1 fruit fly cellular context compared by ENCODE assay signal in genomic region chr3L:1515820-1516540, dm6.
A peak's percentile ranks its signal among the peaks of the same experiment; 100 is the strongest.
TF ChIP-seq lines count a peak whose summit lies in the region.

No protein-coding gene starts in this region.

TF ChIP-seq in whole organism, embryonic, 481 proteins besides CTCF, POLR2A, EP300 and RAD21 (continued from another document and continues in another):
- TF ChIP-seq inv (GFP tag; IDR thresholded peaks at IDR 0.05; lab: Robert Waterston, UW; ENCODE audit: partially characterized antibody) (no peak), pfk (GFP tag; optimal IDR thresholded peaks at IDR 0.05; lab: Kevin White, UChicago) (no peak), hth (optimal IDR thresholded peaks at IDR 0.05; lab: Kevin White, UChicago) (no peak), CG11247 (GFP tag; IDR thresholded peaks at IDR 0.05; lab: Robert Waterston, UW) (no peak; the same call in 1 of the 2 replicates), ERR (GFP tag; optimal IDR thresholded peaks at IDR 0.05; lab: Kevin White, UChicago) (no peak), seq (GFP tag; IDR thresholded peaks at IDR 0.05; lab: Robert Waterston, UW) (0 out of 2 replicates have a peak, but pooled peaks have one; percentile 45), Blimp-1 (GFP tag; optimal IDR thresholded peaks at IDR 0.05; lab: Kevin White, UChicago) (peak; percentile 78), CG30020 (tag; optimal IDR thresholded peaks at IDR 0.05; lab: Kevin White, UChicago) (peak; percentile 57), z (GFP tag; IDR thresholded peaks at IDR 0.05; lab: Robert Waterston, UW) (no peak), pb (GFP tag; optimal IDR thresholded peaks at IDR 0.05; lab: Kevin White, UChicago) (peak; percentile 19), lbe (GFP tag; optimal IDR thresholded peaks at IDR 0.05; lab: Kevin White, UChicago) (no peak), Lhr (GFP tag; optimal IDR thresholded peaks at IDR 0.05; lab: Kevin White, UChicago) (peak; percentile 58), CG12219 (GFP tag; optimal IDR thresholded peaks at IDR 0.05; lab: Kevin White, UChicago) (peak; percentile 68), br (optimal IDR thresholded peaks at IDR 0.05; lab: Kevin White, UChicago) (no peak), vfl (GFP tag; optimal IDR thresholded peaks at IDR 0.05; lab: Kevin White, UChicago) (no peak), jing (GFP tag; optimal IDR thresholded peaks at IDR 0.05; lab: Kevin White, UChicago) (peak; percentile 51), CG1832 (GFP tag; optimal IDR thresholded peaks at IDR 0.05; lab: Kevin White, UChicago) (no peak), CG14710 (tag; optimal IDR thresholded peaks at IDR 0.05; lab: Kevin White, UChicago) (peak; percentile 67), Rfx (GFP tag; IDR thresholded peaks at IDR 0.05; lab: Robert Waterston, UW) (peak; percentile 46), eyg (GFP tag; optimal IDR thresholded peaks at IDR 0.05; lab: Kevin White, UChicago) (peak; percentile 7), CG16813 (GFP tag; IDR thresholded peaks at IDR 0.05; lab: Robert Waterston, UW; ENCODE audit: partially characterized antibody) (no peak), CG6813 (GFP tag; optimal IDR thresholded peaks at IDR 0.05; lab: Kevin White, UChicago) (peak; percentile 69), CG8388 (GFP tag; optimal IDR thresholded peaks at IDR 0.05; lab: Kevin White, UChicago) (peak; percentile 79), gce (GFP tag; IDR thresholded peaks at IDR 0.05; lab: Robert Waterston, UW) (no peak), CG3065 (GFP tag; optimal IDR thresholded peaks at IDR 0.05; lab: Kevin White, UChicago) (no peak), Ravus (GFP tag; IDR thresholded peaks at IDR 0.05; lab: Robert Waterston, UW) (no peak), CG14965 (GFP tag; optimal IDR thresholded peaks at IDR 0.05; lab: Kevin White, UChicago; ENCODE audit: borderline replicate concordance) (no peak), Dek (tag; optimal IDR thresholded peaks at IDR 0.05; lab: Kevin White, UChicago) (peak; percentile 47), Hand (GFP tag; optimal IDR thresholded peaks at IDR 0.05; lab: Kevin White, UChicago) (no peak), CG9609 (GFP tag; optimal IDR thresholded peaks at IDR 0.05; lab: Kevin White, UChicago) (peak; percentile 48), ci (GFP tag; IDR thresholded peaks at IDR 0.05; lab: Robert Waterston, UW) (peak; percentile 78; the same call in 2 of the 3 replicates), fd3F (GFP tag; optimal IDR thresholded peaks at IDR 0.05; lab: Kevin White, UChicago) (peak; percentile 17), CG12155 (GFP tag; optimal IDR thresholded peaks at IDR 0.05; lab: Kevin White, UChicago) (peak; percentile 64), kah (GFP tag; optimal IDR thresholded peaks at IDR 0.05; lab: Kevin White, UChicago) (no peak), PHDP (tag; optimal IDR thresholded peaks at IDR 0.05; lab: Kevin White, UChicago) (peak; percentile 70), gem (tag; optimal IDR thresholded peaks at IDR 0.05; lab: Kevin White, UChicago) (peak; percentile 82), Fer3 (tag; optimal IDR thresholded peaks at IDR 0.05; lab: Kevin White, UChicago) (no peak), CG7987 (GFP tag; optimal IDR thresholded peaks at IDR 0.05; lab: Kevin White, UChicago) (no peak), sna (GFP tag; IDR thresholded peaks at IDR 0.05; lab: Robert Waterston, UW; ENCODE audit: partially characterized antibody) (no peak), CG31441 (GFP tag; IDR thresholded peaks at IDR 0.05; lab: Robert Waterston, UW) (peak; percentile 82), Lim3 (GFP tag; IDR thresholded peaks at IDR 0.05; lab: Robert Waterston, UW) (no peak), CG11398 (GFP tag; optimal IDR thresholded peaks at IDR 0.05; lab: Kevin White, UChicago) (peak; percentile 76), CG3847 (GFP tag; IDR thresholded peaks at IDR 0.05; lab: Robert Waterston, UW) (peak; percentile 11; the same call in 1 of the 2 replicates), CG6689 (GFP tag; IDR thresholded peaks at IDR 0.05; lab: Robert Waterston, UW) (peak; percentile 59), Dfd (GFP tag; optimal IDR thresholded peaks at IDR 0.05; lab: Kevin White, UChicago) (no peak), D19A (tag; optimal IDR thresholded peaks at IDR 0.05; lab: Kevin White, UChicago) (peak; percentile 67), MTF-1 (GFP tag; optimal IDR thresholded peaks at IDR 0.05; lab: Kevin White, UChicago; ENCODE audit: borderline replicate concordance) (no peak), CG7928 (GFP tag; optimal IDR thresholded peaks at IDR 0.05; lab: Kevin White, UChicago) (no peak), dati (GFP tag; IDR thresholded peaks at IDR 0.05; lab: Robert Waterston, UW) (no peak), pho (GFP tag; optimal IDR thresholded peaks at IDR 0.05; lab: Kevin White, UChicago) (peak; percentile 40), scrt (GFP tag; optimal IDR thresholded peaks at IDR 0.05; lab: Kevin White, UChicago) (peak; percentile 3), fd96Cb (tag; optimal IDR thresholded peaks at IDR 0.05; lab: Kevin White, UChicago) (peak; percentile 75), Bgb (GFP tag; IDR thresholded peaks at IDR 0.05; lab: Robert Waterston, UW; ENCODE audit: partially characterized antibody) (no peak), CG2129 (GFP tag; IDR thresholded peaks at IDR 0.05; lab: Robert Waterston, UW; ENCODE audit: partially characterized antibody) (no peak), Optix (GFP tag; IDR thresholded peaks at IDR 0.05; lab: Robert Waterston, UW) (peak; percentile 48; the same call in 1 of the 3 replicates), Atf6 (GFP tag; IDR thresholded peaks at IDR 0.05; lab: Robert Waterston, UW) (0 out of 2 replicates have a peak, but pooled peaks have one; percentile 24), psq (GFP tag; optimal IDR thresholded peaks at IDR 0.05; lab: Kevin White, UChicago) (peak; percentile 24), CG13775 (GFP tag; optimal IDR thresholded peaks at IDR 0.05; lab: Kevin White, UChicago) (peak; percentile 56), D19B (GFP tag; optimal IDR thresholded peaks at IDR 0.05; lab: Kevin White, UChicago) (no peak), trh (GFP tag; optimal IDR thresholded peaks at IDR 0.05; lab: Kevin White, UChicago) (peak; percentile 54), ems (GFP tag; optimal IDR thresholded peaks at IDR 0.05; lab: Kevin White, UChicago) (no peak), ftz-f1 (GFP tag; optimal IDR thresholded peaks at IDR 0.05; lab: Kevin White, UChicago) (no peak), CG10147 (GFP tag; optimal IDR thresholded peaks at IDR 0.05; lab: Kevin White, UChicago) (no peak), zf30C (GFP tag; optimal IDR thresholded peaks at IDR 0.05; lab: Kevin White, UChicago) (no peak), CG4854 (GFP tag; optimal IDR thresholded peaks at IDR 0.05; lab: Kevin White, UChicago) (peak; percentile 22), Nf-YC (tag; optimal IDR thresholded peaks at IDR 0.05; lab: Kevin White, UChicago) (peak; percentile 58), CG30403 (GFP tag; optimal IDR thresholded peaks at IDR 0.05; lab: Kevin White, UChicago) (peak; percentile 85), Antp (GFP tag; optimal IDR thresholded peaks at IDR 0.05; lab: Kevin White, UChicago) (peak; percentile 68), D (optimal IDR thresholded peaks at IDR 0.05; lab: Kevin White, UChicago) (no peak), D (GFP tag; optimal IDR thresholded peaks at IDR 0.05; lab: Kevin White, UChicago) (peak; percentile 80), CG1602 (GFP tag; optimal IDR thresholded peaks at IDR 0.05; lab: Kevin White, UChicago) (peak; percentile 53), stwl (tag; optimal IDR thresholded peaks at IDR 0.05; lab: Kevin White, UChicago) (no peak), lmd (GFP tag; IDR thresholded peaks at IDR 0.05; lab: Robert Waterston, UW) (peak; percentile 59), pum (GFP tag; optimal IDR thresholded peaks at IDR 0.05; lab: Kevin White, UChicago) (peak; percentile 72), Abd-B (GFP tag; optimal IDR thresholded peaks at IDR 0.05; lab: Kevin White, UChicago) (peak; percentile 73), Hr3 (GFP tag; optimal IDR thresholded peaks at IDR 0.05; lab: Kevin White, UChicago) (peak; percentile 65), CoRest (tag; optimal IDR thresholded peaks at IDR 0.05; lab: Kevin White, UChicago) (peak; percentile 80), Scr (GFP tag; IDR thresholded peaks at IDR 0.05; lab: Robert Waterston, UW; ENCODE audit: partially characterized antibody) (no peak), Ets97D (GFP tag; optimal IDR thresholded peaks at IDR 0.05; lab: Kevin White, UChicago) (peak; percentile 5), Tbp (GFP tag; optimal IDR thresholded peaks at IDR 0.05; lab: Kevin White, UChicago) (no peak), CG7963 (GFP tag; IDR thresholded peaks at IDR 0.05; lab: Robert Waterston, UW; ENCODE audit: partially characterized antibody) (no peak), Sox100B (GFP tag; optimal IDR thresholded peaks at IDR 0.05; lab: Kevin White, UChicago) (peak; percentile 83), cwo (GFP tag; optimal IDR thresholded peaks at IDR 0.05; lab: Kevin White, UChicago) (no peak), Hr51 (GFP tag; optimal IDR thresholded peaks at IDR 0.05; lab: Kevin White, UChicago) (peak in 1 of 2 experiments; percentile 78), stc (GFP tag; IDR thresholded peaks at IDR 0.05; lab: Robert Waterston, UW) (peak; percentile 68; the same call in 1 of the 2 replicates), CG9727 (GFP tag; optimal IDR thresholded peaks at IDR 0.05; lab: Kevin White, UChicago) (peak; percentile 61), chinmo (GFP tag; IDR thresholded peaks at IDR 0.05; lab: Robert Waterston, UW; ENCODE audit: partially characterized antibody) (no peak), CG17829 (tag; optimal IDR thresholded peaks at IDR 0.05; lab: Kevin White, UChicago) (peak; percentile 84), Hmx (GFP tag; optimal IDR thresholded peaks at IDR 0.05; lab: Kevin White, UChicago) (peak; percentile 38), CG14441 (GFP tag; IDR thresholded peaks at IDR 0.05; lab: Robert Waterston, UW) (no peak; the same call in 1 of the 2 replicates), Vsx1 (GFP tag; optimal IDR thresholded peaks at IDR 0.05; lab: Kevin White, UChicago) (peak; percentile 1), CG18599 (GFP tag; optimal IDR thresholded peaks at IDR 0.05; lab: Kevin White, UChicago) (peak; percentile 70), CG33557 (GFP tag; optimal IDR thresholded peaks at IDR 0.05; lab: Kevin White, UChicago) (peak; percentile 79), usp (GFP tag; optimal IDR thresholded peaks at IDR 0.05; lab: Kevin White, UChicago) (no peak), tll (GFP tag; optimal IDR thresholded peaks at IDR 0.05; lab: Kevin White, UChicago) (no peak), mld (GFP tag; IDR thresholded peaks at IDR 0.05; lab: Robert Waterston, UW; ENCODE audit: partially characterized antibody) (no peak), CG6254 (GFP tag; optimal IDR thresholded peaks at IDR 0.05; lab: Kevin White, UChicago) (peak; percentile 70), NK7.1 (GFP tag; optimal IDR thresholded peaks at IDR 0.05; lab: Kevin White, UChicago) (no peak), dpn (GFP tag; optimal IDR thresholded peaks at IDR 0.05; lab: Kevin White, UChicago) (peak; percentile 60 to 77), zen (tag; optimal IDR thresholded peaks at IDR 0.05; lab: Kevin White, UChicago) (peak; percentile 16), crp (GFP tag; optimal IDR thresholded peaks at IDR 0.05; lab: Kevin White, UChicago) (no peak), ab (GFP tag; optimal IDR thresholded peaks at IDR 0.05; lab: Kevin White, UChicago) (no peak), Nf-YA (GFP tag; IDR thresholded peaks at IDR 0.05; lab: Robert Waterston, UW) (no peak), pnt (GFP tag; optimal IDR thresholded peaks at IDR 0.05; lab: Kevin White, UChicago) (peak; percentile 56), odd (GFP tag; optimal IDR thresholded peaks at IDR 0.05; lab: Kevin White, UChicago) (peak; percentile 62), CG2202 (tag; optimal IDR thresholded peaks at IDR 0.05; lab: Kevin White, UChicago) (peak; percentile 52), dan (GFP tag; IDR thresholded peaks at IDR 0.05; lab: Robert Waterston, UW) (no peak), slbo (GFP tag; IDR thresholded peaks at IDR 0.05; lab: Robert Waterston, UW) (peak; percentile 48; the same call in 1 of the 2 replicates), klu (GFP tag; IDR thresholded peaks at IDR 0.05; lab: Robert Waterston, UW) (peak; percentile 19; the same call in 1 of the 2 replicates), mirr (GFP tag; optimal IDR thresholded peaks at IDR 0.05; lab: Kevin White, UChicago) (no peak), Drgx (GFP tag; IDR thresholded peaks at IDR 0.05; lab: Robert Waterston, UW) (peak; percentile 79), CG33213 (GFP tag; optimal IDR thresholded peaks at IDR 0.05; lab: Kevin White, UChicago) (peak; percentile 48), CG42726 (GFP tag; IDR thresholded peaks at IDR 0.05; lab: Robert Waterston, UW; ENCODE audit: partially characterized antibody) (no peak), abd-A (tag; optimal IDR thresholded peaks at IDR 0.05; lab: Kevin White, UChicago) (no peak), Gsc (GFP tag; IDR thresholded peaks at IDR 0.05; lab: Robert Waterston, UW) (peak; percentile 34; the same call in 1 of the 2 replicates), sr (GFP tag; IDR thresholded peaks at IDR 0.05; lab: Robert Waterston, UW) (no peak), lilli (GFP tag; optimal IDR thresholded peaks at IDR 0.05; lab: Kevin White, UChicago) (peak; percentile 79), CG10462 (GFP tag; optimal IDR thresholded peaks at IDR 0.05; lab: Kevin White, UChicago) (peak; percentile 63), gro (GFP tag; optimal IDR thresholded peaks at IDR 0.05; lab: Kevin White, UChicago) (no peak), gfzf (GFP tag; optimal IDR thresholded peaks at IDR 0.05; lab: Kevin White, UChicago) (peak; percentile 13), al (GFP tag; IDR thresholded peaks at IDR 0.05; lab: Robert Waterston, UW) (no peak), Xbp1 (GFP tag; optimal IDR thresholded peaks at IDR 0.05; lab: Kevin White, UChicago) (peak; percentile 70), H2.0 (GFP tag; IDR thresholded peaks at IDR 0.05; lab: Robert Waterston, UW) (0 out of 2 replicates have a peak, but pooled peaks have one; percentile 14), tap (tag; optimal IDR thresholded peaks at IDR 0.05; lab: Kevin White, UChicago) (peak; percentile 68), Dll (GFP tag; IDR thresholded peaks at IDR 0.05; lab: Robert Waterston, UW; ENCODE audit: partially characterized antibody) (no peak), CG10274 (GFP tag; optimal IDR thresholded peaks at IDR 0.05; lab: Kevin White, UChicago) (peak; percentile 49), CG1024 (GFP tag; IDR thresholded peaks at IDR 0.05; lab: Robert Waterston, UW) (0 out of 2 replicates have a peak, but pooled peaks have one; percentile 22), Eip74EF (GFP tag; optimal IDR thresholded peaks at IDR 0.05; lab: Kevin White, UChicago) (peak in 1 of 2 experiments; percentile 75), yki (optimal IDR thresholded peaks at IDR 0.05; lab: Kevin White, UChicago) (no peak), CG15514 (GFP tag; optimal IDR thresholded peaks at IDR 0.05; lab: Kevin White, UChicago) (no peak)
